Fruit fly (Drosophila melanogaster): Measurements from ENCODE around the gene CG11891.

CG11891 gene

DNA sequence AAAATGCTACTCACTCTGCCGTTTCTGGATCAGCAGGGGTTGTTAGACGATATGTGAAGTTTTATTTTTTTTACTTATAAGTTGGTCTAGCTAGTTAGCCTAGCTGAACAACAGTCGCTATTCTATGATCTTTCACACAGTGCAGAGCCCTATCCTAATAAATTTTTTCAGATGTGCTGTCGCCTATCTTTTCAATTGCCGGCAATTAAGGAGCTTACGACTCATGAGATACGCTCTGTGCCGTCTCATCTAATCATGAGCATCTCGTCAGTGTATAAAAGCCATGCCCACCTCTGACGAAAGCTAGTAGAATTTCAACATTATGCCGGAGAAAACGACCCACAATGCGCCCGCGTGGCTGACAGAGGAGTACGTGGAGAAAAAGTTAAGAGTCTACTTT, at the start of gene CG11891, which contains the start of gene CG11889:
Gene CG11891, plus strand, starts transcription at position 301 of the 400 bp plus-strand sequence.
Gene CG11889, plus strand, starts transcription at position 301 of the 400 bp plus-strand sequence.
- TF ChIP-seq CG11617 (GFP tag; optimal IDR thresholded peaks at IDR 0.05) (no peak), ovo (GFP tag; optimal IDR thresholded peaks at IDR 0.05) (no peak), CG5204 (GFP tag; optimal IDR thresholded peaks at IDR 0.05) (no peak), CG12768 (GFP tag; optimal IDR thresholded peaks at IDR 0.05) (no peak), CG7101 (tag; optimal IDR thresholded peaks at IDR 0.05) (no peak), tj (GFP tag; optimal IDR thresholded peaks at IDR 0.05) (no peak)

dm6 chr3R:25221203-25221807, 48.7 kb upstream of the CG11891 start, which contains the start of gene Alg9:
Gene Alg9 (plus strand): TSS chr3R:25221589.
- TF ChIP-seq Clk (GFP tag; optimal IDR thresholded peaks at IDR 0.05) (no peak), pad (GFP tag; optimal IDR thresholded peaks at IDR 0.05) (no peak), toe (GFP tag; optimal IDR thresholded peaks at IDR 0.05) (peak; percentile 3), CG5204 (GFP tag; optimal IDR thresholded peaks at IDR 0.05) (peak; percentile 42), CG7101 (tag; optimal IDR thresholded peaks at IDR 0.05) (no peak), kay (GFP tag; ENCODE audit: borderline replicate concordance) (peak; percentile 74), CG14711 (tag; optimal IDR thresholded peaks at IDR 0.05) (peak; percentile 11), CG33017 (tag; optimal IDR thresholded peaks at IDR 0.05) (no peak), bab1 (GFP tag; optimal IDR thresholded peaks at IDR 0.05) (no peak), CG1620 (GFP tag; optimal IDR thresholded peaks at IDR 0.05) (no peak)

dm6 chr3R:25225483-25225882, 44.5 kb upstream of the CG11891 start:
- TF ChIP-seq CG7045 (GFP tag; optimal IDR thresholded peaks at IDR 0.05) (no peak), ovo (GFP tag; optimal IDR thresholded peaks at IDR 0.05) (no peak), CG11617 (GFP tag; optimal IDR thresholded peaks at IDR 0.05) (no peak), CG14711 (tag; optimal IDR thresholded peaks at IDR 0.05) (no peak), cnc (optimal IDR thresholded peaks at IDR 0.05) (no peak), CG1620 (GFP tag; optimal IDR thresholded peaks at IDR 0.05) (no peak), CG12768 (GFP tag; optimal IDR thresholded peaks at IDR 0.05) (no peak), Hr96 (GFP tag; optimal IDR thresholded peaks at IDR 0.05) (no peak), kay (GFP tag; ENCODE audit: borderline replicate concordance) (no peak), tj (GFP tag; optimal IDR thresholded peaks at IDR 0.05) (no peak), cic (GFP tag; optimal IDR thresholded peaks at IDR 0.05) (no peak), CG33017 (tag; optimal IDR thresholded peaks at IDR 0.05) (no peak), toe (GFP tag; optimal IDR thresholded peaks at IDR 0.05) (no peak), pad (GFP tag; optimal IDR thresholded peaks at IDR 0.05) (no peak), Crg-1 (GFP tag; optimal IDR thresholded peaks at IDR 0.05) (no peak), CG5204 (GFP tag; optimal IDR thresholded peaks at IDR 0.05) (no peak), Mnt (GFP tag; optimal IDR thresholded peaks at IDR 0.05) (no peak), Clk (GFP tag; optimal IDR thresholded peaks at IDR 0.05) (no peak), CG7101 (tag; optimal IDR thresholded peaks at IDR 0.05) (no peak), bab1 (GFP tag; optimal IDR thresholded peaks at IDR 0.05) (no peak)

DNA sequence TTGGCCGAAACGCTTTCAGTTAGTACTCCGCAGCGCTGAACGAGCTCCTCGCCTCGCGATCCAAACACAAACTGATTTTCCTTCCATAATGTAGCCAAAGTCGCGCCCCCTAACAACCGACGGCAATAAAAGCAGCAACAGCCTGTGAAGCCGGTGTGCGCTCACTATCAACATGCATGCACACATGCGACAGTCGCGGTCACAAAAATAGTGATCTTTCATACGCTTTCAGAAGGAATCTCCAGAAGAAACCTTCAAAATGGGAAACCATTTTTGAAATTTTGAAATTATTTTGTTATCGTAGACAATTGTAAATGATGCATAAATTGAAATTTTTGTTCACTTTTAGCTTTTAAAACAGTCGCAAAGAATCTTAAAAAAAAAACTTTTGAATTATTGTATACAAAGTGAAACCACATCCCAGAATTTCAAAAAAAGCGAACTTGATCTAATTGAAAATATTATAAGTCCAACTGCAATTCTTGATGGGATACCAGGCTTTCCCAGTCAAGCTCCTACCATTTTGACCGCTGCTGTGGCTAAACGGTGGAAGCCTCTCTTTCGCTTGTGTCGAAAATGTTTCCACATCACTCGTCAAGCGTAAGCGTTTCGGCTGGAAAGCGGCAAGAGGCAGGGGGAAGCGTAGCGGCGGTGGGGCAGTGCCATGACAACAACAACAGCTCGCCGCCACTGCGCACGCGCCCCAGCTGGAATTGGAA, 37.6 kb upstream of the CG11891 start, which contains the start of gene Cad96Cb:
Gene Cad96Cb, minus strand, starts transcription at position 51 of the 719 bp plus-strand sequence.
- TF ChIP-seq pad (GFP tag; optimal IDR thresholded peaks at IDR 0.05): no peak
- TF ChIP-seq CG14711 (tag; optimal IDR thresholded peaks at IDR 0.05): no peak
- TF ChIP-seq Crg-1 (GFP tag; optimal IDR thresholded peaks at IDR 0.05): no peak
- TF ChIP-seq ovo (GFP tag; optimal IDR thresholded peaks at IDR 0.05): no peak
- TF ChIP-seq CG1620 (GFP tag; optimal IDR thresholded peaks at IDR 0.05): no peak
- no peak for TF ChIP-seq CG7101 (tag; optimal IDR thresholded peaks at IDR 0.05)
- TF ChIP-seq Hr96 (GFP tag; optimal IDR thresholded peaks at IDR 0.05): no peak
- TF ChIP-seq tj (GFP tag; optimal IDR thresholded peaks at IDR 0.05): no peak
- TF ChIP-seq toe (GFP tag; optimal IDR thresholded peaks at IDR 0.05): no peak
- no peak for TF ChIP-seq CG5204 (GFP tag; optimal IDR thresholded peaks at IDR 0.05)
- no peak for TF ChIP-seq CG12768 (GFP tag; optimal IDR thresholded peaks at IDR 0.05)
- no peak for TF ChIP-seq CG33017 (tag; optimal IDR thresholded peaks at IDR 0.05)

DNA sequence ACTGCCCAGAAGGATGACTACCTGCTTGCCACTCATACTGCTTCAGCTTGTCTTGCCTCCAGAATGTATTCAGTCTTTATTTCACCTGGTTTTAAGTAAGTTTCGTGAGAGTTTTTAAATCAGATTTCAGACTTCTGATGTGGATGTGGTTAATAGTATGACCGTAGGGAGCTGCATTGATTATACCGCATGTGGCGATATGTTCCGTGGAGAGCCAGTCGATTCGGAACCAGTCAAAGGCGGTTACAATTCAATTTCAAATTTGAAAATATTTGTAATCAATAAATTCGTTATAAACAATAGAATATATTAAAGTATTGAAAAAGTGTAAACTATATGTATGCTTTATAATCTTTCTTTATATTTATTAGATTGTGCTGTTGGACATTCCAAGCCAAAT, 34.6 kb upstream of the CG11891 start, which contains the start of gene Sil1:
Gene Sil1, minus strand, starts transcription at position 168 of the 400 bp plus-strand sequence.
- TF ChIP-seq bab1 (GFP tag; optimal IDR thresholded peaks at IDR 0.05) (no peak), Crg-1 (GFP tag; optimal IDR thresholded peaks at IDR 0.05) (no peak), CG14711 (tag; optimal IDR thresholded peaks at IDR 0.05) (no peak), CG1620 (GFP tag; optimal IDR thresholded peaks at IDR 0.05) (no peak), CG7101 (tag; optimal IDR thresholded peaks at IDR 0.05) (no peak)

dm6 chr3R:25236121-25236520, 33.9 kb upstream of the CG11891 start:
- TF ChIP-seq toe (GFP tag; optimal IDR thresholded peaks at IDR 0.05) (no peak), pad (GFP tag; optimal IDR thresholded peaks at IDR 0.05) (no peak), cnc (optimal IDR thresholded peaks at IDR 0.05) (no peak), CG33017 (tag; optimal IDR thresholded peaks at IDR 0.05) (no peak), CG1620 (GFP tag; optimal IDR thresholded peaks at IDR 0.05) (no peak), CG7045 (GFP tag; optimal IDR thresholded peaks at IDR 0.05) (no peak), bab1 (GFP tag; optimal IDR thresholded peaks at IDR 0.05) (no peak)

Measured in whole organism, adult.